Worm (Caenorhabditis elegans) whole organism, L4 larva: ENCODE data around the gene F58D2.2.

ENCODE experiments used
- duxl-1 ChIP-seq: sonication (generic microtip); optimal IDR thresholded peaks from 2 replicates; lab custom pipeline; 2016; ENCODE audit warnings: mild to moderate bottlenecking, missing genetic modification characterization, moderate library complexity, missing compliant biosample characterization; ENCODE audit not compliant: poor library complexity
- fos-1 ChIP-seq: fragments of 150-350 bp; optimal IDR thresholded peaks from 2 replicates; lab custom pipeline; 2014; ENCODE audit warnings: missing biosample characterization, missing genetic modification characterization
- lin-13 ChIP-seq: fragments of 150-350 bp; optimal IDR thresholded peaks from 2 replicates; lab custom pipeline; 2014; ENCODE audit warnings: missing biosample characterization, missing genetic modification reagents, missing genetic modification characterization
- lir-3 ChIP-seq: sonication (generic microtip); optimal IDR thresholded peaks from 2 replicates; lab custom pipeline; 2016; ENCODE audit warnings: mild to moderate bottlenecking, missing genetic modification characterization, missing compliant biosample characterization
- nhr-76 ChIP-seq: fragments of 150-350 bp; optimal IDR thresholded peaks from 2 replicates; lab custom pipeline; 2014; ENCODE audit warnings: missing biosample characterization, missing genetic modification characterization
- nhr-77 ChIP-seq: fragments of 150-350 bp; optimal IDR thresholded peaks from 2 replicates; lab custom pipeline; 2014; ENCODE audit warnings: missing biosample characterization, missing genetic modification characterization
- skn-1 ChIP-seq: fragments of 150-350 bp; optimal IDR thresholded peaks from 2 replicates; lab custom pipeline; 2014; ENCODE audit warnings: missing biosample characterization, missing genetic modification characterization
- snpc-4 ChIP-seq: fragments of 150-350 bp; optimal IDR thresholded peaks from 2 replicates; lab custom pipeline; 2014; ENCODE audit warnings: missing biosample characterization, missing genetic modification characterization

DNA sequence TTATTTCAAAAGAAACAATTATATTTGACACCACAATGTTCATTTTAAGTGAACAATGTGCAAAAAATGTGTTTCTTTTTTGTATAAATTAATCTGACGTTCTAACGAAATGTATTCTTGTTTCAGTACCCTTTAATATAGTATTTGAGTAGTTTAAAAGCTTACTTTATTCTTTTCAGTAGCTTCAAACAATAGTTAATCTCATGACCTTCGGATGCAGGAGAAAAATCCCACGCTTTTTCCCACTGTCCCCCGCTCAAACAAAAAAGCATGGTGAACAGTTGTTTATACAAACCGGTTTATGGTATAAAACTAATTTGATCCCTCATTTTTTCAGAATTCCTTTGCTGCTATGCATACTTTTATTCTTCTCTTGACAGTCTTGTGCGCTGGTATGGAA, 24.4 kb upstream of the F58D2.2 start, which contains the start of gene scl-14:
- TF ChIP-seq skn-1 (no peak), nhr-76 (tag; lab: Kevin White, UChicago) (no peak), snpc-4 (tag; lab: Kevin White, UChicago) (no peak), duxl-1 (tag; lab: Kevin White, UChicago) (no peak), nhr-77 (no peak), lir-3 (tag; lab: Kevin White, UChicago) (no peak), fos-1 (tag; lab: Kevin White, UChicago) (no peak), lin-13 (GFP tag; lab: Kevin White, UChicago) (no peak)
